Worm (Caenorhabditis elegans) whole organism, L4 larva: ENCODE measurements around the gene gad-3.

Experiments used
- D1046.2 ChIP-seq: fragments of 200-800 bp; sonication (Bioruptor generic); IDR thresholded peaks from 2 replicates; pipeline ENCODE4 v1.3.6; 2022; ENCODE audit warnings: missing genetic modification characterization, missing compliant biosample characterization
- F37D6.2 ChIP-seq: sonication (generic microtip); optimal IDR thresholded peaks from 2 replicates; lab custom pipeline; 2016; ENCODE audit warnings: mild to moderate bottlenecking, missing genetic modification characterization, missing compliant biosample characterization
- F44E2.7 ChIP-seq: fragments of 200-800 bp; sonication (Bioruptor generic); IDR thresholded peaks from 2 replicates; pipeline ENCODE4 v2.1.2; 2022; ENCODE audit warnings: missing genetic modification characterization, missing compliant biosample characterization
- F49E8.2 ChIP-seq: sonication (generic microtip); optimal IDR thresholded peaks from 2 replicates; lab custom pipeline; 2016; ENCODE audit warnings: missing compliant biosample characterization, mild to moderate bottlenecking, missing genetic modification characterization, borderline replicate concordance
- R02D3.7 ChIP-seq: fragments of 150-350 bp; sonication (generic microtip); optimal IDR thresholded peaks from 3 replicates; lab custom pipeline; 2014; ENCODE audit warnings: missing biosample characterization, missing genetic modification characterization
- T20F7.1 ChIP-seq: fragments of 200-800 bp; sonication (Bioruptor generic); optimal IDR thresholded peaks from 2 replicates; lab custom pipeline; 2018; ENCODE audit warnings: mild to moderate bottlenecking, missing genetic modification characterization, missing compliant biosample characterization
- T26A8.4 ChIP-seq: fragments of 200-800 bp; sonication (Bioruptor generic); IDR thresholded peaks from 2 replicates; pipeline ENCODE4 v1.3.6; 2022; ENCODE audit warnings: missing genetic modification characterization, missing compliant biosample characterization
- Y75B8A.6 ChIP-seq: fragments of 200-800 bp; sonication (Bioruptor generic); IDR thresholded peaks from 2 replicates; pipeline ENCODE4 v1.3.6; 2022; ENCODE audit warnings: missing genetic modification reagents, missing genetic modification characterization, missing compliant biosample characterization
- ZK546.5 ChIP-seq, 2 experiments: sonication (generic microtip); optimal IDR thresholded peaks; 2 replicates each; lab custom pipeline; 2017; ENCODE audit warnings: missing biosample characterization in 2 of 2, missing genetic modification characterization in 2 of 2
- aha-1 ChIP-seq: fragments of 150-350 bp; peaks from one replicate; lab custom pipeline; 2014; ENCODE audit warnings: missing biosample characterization, missing genetic modification characterization
- aly-2 ChIP-seq: sonication (generic microtip); optimal IDR thresholded peaks from 2 replicates; lab custom pipeline; 2018; ENCODE audit warnings: missing biosample characterization, missing genetic modification characterization
- arid-1 ChIP-seq: fragments of 200-800 bp; sonication (Bioruptor generic); conservative IDR thresholded peaks from 2 replicates; pipeline ENCODE4 v1.3.6; 2022; ENCODE audit warnings: missing genetic modification reagents, missing genetic modification characterization, missing compliant biosample characterization
- ceh-32 ChIP-seq: sonication (generic microtip); optimal IDR thresholded peaks from 2 replicates; lab custom pipeline; 2016; ENCODE audit warnings: mild to moderate bottlenecking, missing genetic modification characterization, missing compliant biosample characterization; ENCODE audit not compliant: poor library complexity
- cey-2 ChIP-seq: sonication (generic microtip); optimal IDR thresholded peaks from 3 replicates; lab custom pipeline; 2017; ENCODE audit warnings: missing genetic modification characterization, mild to moderate bottlenecking, missing compliant biosample characterization, antibody characterized with exemption, borderline replicate concordance; ENCODE audit not compliant: insufficient read depth
- daf-8 ChIP-seq: fragments of 200-800 bp; sonication (Bioruptor generic); IDR thresholded peaks from 2 replicates; pipeline ENCODE4 v1.3.6; 2022; ENCODE audit warnings: missing genetic modification characterization, missing compliant biosample characterization
- dpl-1 ChIP-seq: fragments of 150-350 bp; optimal IDR thresholded peaks from 2 replicates; lab custom pipeline; 2014; ENCODE audit warnings: missing biosample characterization, missing genetic modification reagents, missing genetic modification characterization
- dve-1 ChIP-seq: sonication (generic microtip); optimal IDR thresholded peaks from 2 replicates; lab custom pipeline; 2017; ENCODE audit warnings: antibody characterized with exemption, mild to moderate bottlenecking, missing genetic modification characterization, missing compliant biosample characterization; ENCODE audit not compliant: insufficient read depth
- egl-27 ChIP-seq: sonication (generic microtip); optimal IDR thresholded peaks from 3 replicates; lab custom pipeline; 2017; ENCODE audit warnings: missing biosample characterization, missing genetic modification reagents, missing genetic modification characterization
- egl-43 ChIP-seq: fragments of 200-800 bp; sonication (Bioruptor generic); IDR thresholded peaks from 2 replicates; pipeline ENCODE4 v1.3.6; 2022; ENCODE audit warnings: missing genetic modification reagents, missing genetic modification characterization, missing compliant biosample characterization
- hlh-11 ChIP-seq: fragments of 200-800 bp; sonication (Bioruptor generic); optimal IDR thresholded peaks from 2 replicates; lab custom pipeline; 2018; ENCODE audit warnings: mild to moderate bottlenecking, missing genetic modification characterization, missing compliant biosample characterization
- hmg-1.1 ChIP-seq: fragments of 200-800 bp; sonication (Bioruptor generic); IDR thresholded peaks from 2 replicates; pipeline ENCODE4 v1.3.6; 2022; ENCODE audit warnings: missing genetic modification reagents, missing genetic modification characterization, missing compliant biosample characterization
- lim-7 ChIP-seq: fragments of 200-800 bp; sonication (Bioruptor generic); IDR thresholded peaks from 2 replicates; pipeline ENCODE4 v1.3.6; 2022; ENCODE audit warnings: missing genetic modification characterization, missing compliant biosample characterization
- lin-1 ChIP-seq: fragments of 200-800 bp; sonication (Bioruptor generic); IDR thresholded peaks from 2 replicates; pipeline ENCODE4 v1.3.6; 2022; ENCODE audit warnings: missing genetic modification reagents, missing genetic modification characterization, missing compliant biosample characterization
- lin-13 ChIP-seq: fragments of 150-350 bp; optimal IDR thresholded peaks from 2 replicates; lab custom pipeline; 2014; ENCODE audit warnings: missing biosample characterization, missing genetic modification reagents, missing genetic modification characterization
- lin-29 ChIP-seq: fragments of 200-800 bp; sonication (Bioruptor generic); IDR thresholded peaks from 2 replicates; pipeline ENCODE4 v1.3.6; 2022; ENCODE audit warnings: missing genetic modification reagents, missing genetic modification characterization, missing compliant biosample characterization
- lin-39 ChIP-seq: fragments of 150-350 bp; optimal IDR thresholded peaks from 2 replicates; lab custom pipeline; 2014; ENCODE audit warnings: missing biosample characterization, missing genetic modification reagents, missing genetic modification characterization
- lir-3 ChIP-seq: sonication (generic microtip); optimal IDR thresholded peaks from 2 replicates; lab custom pipeline; 2016; ENCODE audit warnings: mild to moderate bottlenecking, missing genetic modification characterization, missing compliant biosample characterization
- lsy-2 ChIP-seq, 2 experiments: fragments of 150-350 bp in 1 of 2; sonication (generic microtip) in 1 of 2; optimal IDR thresholded peaks; 2 replicates each; lab custom pipeline; 2014 to 2017; ENCODE audit warnings: missing biosample characterization in 2 of 2, missing genetic modification characterization in 2 of 2
- madf-5 ChIP-seq, 2 experiments: fragments of 200-800 bp; sonication (Bioruptor generic); IDR thresholded peaks; 2 replicates each; pipeline ENCODE4 v1.3.6; 2022; ENCODE audit warnings: missing compliant biosample characterization in 2 of 2, missing genetic modification characterization in 2 of 2
- mdt-29 ChIP-seq: fragments of 200-800 bp; sonication (Bioruptor generic); IDR thresholded peaks from 2 replicates; pipeline ENCODE4 v1.3.6; 2022; ENCODE audit warnings: missing genetic modification reagents, missing genetic modification characterization, missing compliant biosample characterization
- mes-2 ChIP-seq: sonication (generic microtip); optimal IDR thresholded peaks from 2 replicates; lab custom pipeline; 2016; ENCODE audit warnings: missing genotype, mild to moderate bottlenecking, missing genetic modification characterization, missing compliant biosample characterization; ENCODE audit not compliant: poor library complexity, severe bottlenecking
- nhr-10 ChIP-seq: fragments of 150-350 bp; optimal IDR thresholded peaks from 2 replicates; lab custom pipeline; 2014; ENCODE audit warnings: missing biosample characterization, missing genetic modification characterization
- nhr-11 ChIP-seq: fragments of 150-350 bp; optimal IDR thresholded peaks from 2 replicates; lab custom pipeline; 2014; ENCODE audit warnings: missing biosample characterization, missing genetic modification characterization
- nhr-237 ChIP-seq: sonication (generic microtip); optimal IDR thresholded peaks from 2 replicates; lab custom pipeline; 2017; ENCODE audit warnings: missing biosample characterization, missing genetic modification characterization
- nhr-28 ChIP-seq: fragments of 150-350 bp; optimal IDR thresholded peaks from 2 replicates; lab custom pipeline; 2014; ENCODE audit warnings: missing biosample characterization, missing genetic modification characterization
- nhr-42 ChIP-seq: fragments of 200-800 bp; sonication (Bioruptor generic); IDR thresholded peaks from 2 replicates; pipeline ENCODE4 v1.3.6; 2022; ENCODE audit warnings: missing genetic modification characterization, missing compliant biosample characterization
- nhr-48 ChIP-seq: sonication (generic microtip); optimal IDR thresholded peaks from 2 replicates; lab custom pipeline; 2016; ENCODE audit warnings: mild to moderate bottlenecking, missing genetic modification characterization, missing compliant biosample characterization
- nhr-76 ChIP-seq: fragments of 150-350 bp; optimal IDR thresholded peaks from 2 replicates; lab custom pipeline; 2014; ENCODE audit warnings: missing biosample characterization, missing genetic modification characterization
- php-3 ChIP-seq: fragments of 200-800 bp; sonication (Bioruptor generic); IDR thresholded peaks from 2 replicates; pipeline ENCODE4 v1.3.6; 2022; ENCODE audit warnings: missing genetic modification reagents, missing genetic modification characterization, missing compliant biosample characterization
- sdz-12 ChIP-seq: fragments of 200-800 bp; sonication (Bioruptor generic); optimal IDR thresholded peaks from 2 replicates; lab custom pipeline; 2018; ENCODE audit warnings: mild to moderate bottlenecking, missing genetic modification characterization, missing compliant biosample characterization
- snpc-1.2 ChIP-seq: fragments of 200-800 bp; sonication (Bioruptor generic); IDR thresholded peaks from 2 replicates; pipeline ENCODE4 v1.3.6; 2022; ENCODE audit warnings: missing genetic modification reagents, missing genetic modification characterization, missing compliant biosample characterization
- spr-1 ChIP-seq: sonication (generic microtip); optimal IDR thresholded peaks from 2 replicates; lab custom pipeline; 2016; ENCODE audit warnings: mild to moderate bottlenecking, missing genetic modification characterization, missing compliant biosample characterization
- spr-3 ChIP-seq: fragments of 200-800 bp; sonication (Bioruptor generic); optimal IDR thresholded peaks from 2 replicates; lab custom pipeline; 2018; ENCODE audit warnings: mild to moderate bottlenecking, missing genetic modification characterization, missing compliant biosample characterization
- tra-1 ChIP-seq: fragments of 200-800 bp; sonication (Bioruptor generic); IDR thresholded peaks from 2 replicates; pipeline ENCODE4 v1.3.6; 2022; ENCODE audit warnings: missing genetic modification reagents, missing genetic modification characterization, missing compliant biosample characterization
- unc-130 ChIP-seq: sonication (generic microtip); optimal IDR thresholded peaks from 2 replicates; lab custom pipeline; 2016; ENCODE audit warnings: missing genetic modification reagents, missing genetic modification characterization, missing compliant biosample characterization
- vab-7 ChIP-seq: fragments of 200-800 bp; sonication (Bioruptor generic); IDR thresholded peaks from 2 replicates; pipeline ENCODE4 v1.3.6; 2022; ENCODE audit warnings: missing genetic modification reagents, missing genetic modification characterization, missing compliant biosample characterization
- zfp-3 ChIP-seq: fragments of 200-800 bp; sonication (Bioruptor generic); conservative IDR thresholded peaks from 2 replicates; pipeline ENCODE4 v1.3.6; 2022; ENCODE audit warnings: missing genetic modification reagents, missing genetic modification characterization, missing compliant biosample characterization
- ztf-7 ChIP-seq: fragments of 150-350 bp; optimal IDR thresholded peaks from 2 replicates; lab custom pipeline; 2014; ENCODE audit warnings: missing biosample characterization, missing genetic modification characterization

The gad-3 gene

ce11 chrV:9217158-9217557, 44.4 kb upstream of the gad-3 start, which contains the start of gene pacs-1:
Gene pacs-1 (minus strand): TSS chrV:9217258.
- TF ChIP-seq cey-2 (tag; lab: Kevin White, UChicago) (no peak), lin-29 (no peak), T26A8.4 (no peak), ceh-32 (tag; lab: Kevin White, UChicago) (no peak), lim-7 (no peak), F37D6.2 (tag; lab: Kevin White, UChicago) (no peak), vab-7 (GFP tag; lab: Robert Waterston, UW) (no peak), spr-3 (GFP tag; lab: Kevin White, UChicago) (no peak), F49E8.2 (no peak), arid-1 (GFP tag; lab: Robert Waterston, UW) (no peak), mdt-29 (no peak), aly-2 (tag; lab: Kevin White, UChicago) (no peak), ZK546.5 (tag; optimal IDR thresholded peaks at IDR 0.05; lab: Kevin White, UChicago) (no peak), tra-1 (GFP tag; lab: Robert Waterston, UW) (no peak), lsy-2 (tag; optimal IDR thresholded peaks at IDR 0.05; lab: Kevin White, UChicago) (no peak), daf-8 (GFP tag; lab: Robert Waterston, UW) (no peak), D1046.2 (GFP tag; lab: Robert Waterston, UW) (no peak), nhr-10 (tag; lab: Kevin White, UChicago) (no peak), lin-39 (no peak)

ce11 chrV:9213554-9213953, 40.7 kb upstream of the gad-3 start, which contains the start of gene mdt-27:
Gene mdt-27 (minus strand): TSS chrV:9213654.
- TF ChIP-seq aha-1 (tag; lab: Kevin White, UChicago) (peak; percentile 40), arid-1 (GFP tag; lab: Robert Waterston, UW) (no peak)

- TF ChIP-seq hlh-11 (peak; percentile 56), F44E2.7 (GFP tag; lab: Robert Waterston, UW) (no peak), nhr-237 (no peak), daf-8 (GFP tag; lab: Robert Waterston, UW) (no peak), nhr-76 (tag; lab: Kevin White, UChicago) (no peak), zfp-3 (GFP tag; lab: Robert Waterston, UW) (no peak), tra-1 (GFP tag; lab: Robert Waterston, UW) (no peak), lin-1 (GFP tag; lab: Robert Waterston, UW) (no peak), nhr-11 (tag; lab: Kevin White, UChicago) (peak; percentile 43), nhr-10 (tag; lab: Kevin White, UChicago) (no peak), snpc-1.2 (GFP tag; lab: Robert Waterston, UW) (no peak), mdt-29 (no peak), unc-130 (no peak), php-3 (GFP tag; lab: Robert Waterston, UW) (no peak), spr-3 (GFP tag; lab: Kevin White, UChicago) (no peak), lir-3 (no peak), nhr-42 (no peak), mes-2 (peak; percentile 66), madf-5 (GFP tag; IDR thresholded peaks at IDR 0.05; lab: Robert Waterston, UW) (no peak), dve-1 (peak; percentile 86), lin-13 (GFP tag; lab: Kevin White, UChicago) (no peak), Y75B8A.6 (no peak), spr-1 (tag; lab: Kevin White, UChicago) (no peak), egl-27 (tag; lab: Kevin White, UChicago) (no peak), sdz-12 (GFP tag; lab: Kevin White, UChicago) (no peak), R02D3.7 (tag; lab: Kevin White, UChicago) (no peak), nhr-28 (tag; lab: Kevin White, UChicago) (peak; percentile 93), nhr-48 (tag; lab: Kevin White, UChicago) (no peak), egl-43 (GFP tag; lab: Robert Waterston, UW) (no peak), hmg-1.1 (GFP tag; lab: Robert Waterston, UW) (peak; percentile 72), cey-2 (tag; lab: Kevin White, UChicago) (no peak), dpl-1 (GFP tag; lab: Kevin White, UChicago) (peak; percentile 64), T20F7.1 (GFP tag; lab: Kevin White, UChicago) (peak; percentile 47), ztf-7 (tag; lab: Kevin White, UChicago) (no peak)
These were observed 39.7 kb upstream of the gad-3 start for ce11 chrV:9212499-9212898.
